Worm (Caenorhabditis elegans) whole organism, midembryonic: ENCODE data around the gene clec-221.

Source experiments
- cog-1 ChIP-seq: sonication (generic microtip); optimal IDR thresholded peaks from 2 replicates; lab custom pipeline; 2016; ENCODE audit warnings: missing genetic modification characterization, missing compliant biosample characterization
- flt-1 ChIP-seq: fragments of 200-800 bp; sonication (Bioruptor generic); IDR thresholded peaks from 2 replicates; pipeline ENCODE4 v1.3.6; 2022; ENCODE audit warnings: missing genetic modification characterization, missing compliant biosample characterization
- med-1 ChIP-seq: sonication (generic microtip); optimal IDR thresholded peaks from 2 replicates; lab custom pipeline; 2017; ENCODE audit warnings: missing genetic modification characterization, mild to moderate bottlenecking, missing compliant biosample characterization, antibody characterized with exemption, missing genetic modification reagents; ENCODE audit not compliant: insufficient read depth

DNA sequence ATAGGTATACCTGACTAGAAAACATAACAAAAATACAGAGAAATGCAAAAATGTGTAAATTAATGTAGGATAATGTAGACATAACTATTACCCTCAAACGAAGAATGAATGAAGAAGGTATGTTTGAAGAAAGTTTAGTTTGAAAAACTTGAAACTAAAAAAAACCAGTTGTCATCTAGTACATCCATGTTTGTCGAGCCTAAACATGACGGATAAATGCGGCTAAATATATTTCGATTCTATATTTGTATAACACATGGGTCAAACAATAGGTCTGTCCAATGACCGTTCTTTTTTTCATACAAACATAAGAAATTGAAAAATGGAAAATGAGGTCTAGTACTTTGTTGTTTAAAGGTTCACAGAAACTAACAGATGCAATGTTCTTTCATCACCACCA lies 15.8 kb upstream of the clec-221 start, which contains the start of gene F17C11.22:
- TF ChIP-seq med-1 (GFP tag; lab: Kevin White, UChicago) (no peak), cog-1 (tag; lab: Kevin White, UChicago) (no peak), flt-1 (GFP tag; lab: Robert Waterston, UW) (no peak)
